Fruit fly (Drosophila melanogaster): ENCODE data around the gene CG14086.

Gene CG14086

DNA sequence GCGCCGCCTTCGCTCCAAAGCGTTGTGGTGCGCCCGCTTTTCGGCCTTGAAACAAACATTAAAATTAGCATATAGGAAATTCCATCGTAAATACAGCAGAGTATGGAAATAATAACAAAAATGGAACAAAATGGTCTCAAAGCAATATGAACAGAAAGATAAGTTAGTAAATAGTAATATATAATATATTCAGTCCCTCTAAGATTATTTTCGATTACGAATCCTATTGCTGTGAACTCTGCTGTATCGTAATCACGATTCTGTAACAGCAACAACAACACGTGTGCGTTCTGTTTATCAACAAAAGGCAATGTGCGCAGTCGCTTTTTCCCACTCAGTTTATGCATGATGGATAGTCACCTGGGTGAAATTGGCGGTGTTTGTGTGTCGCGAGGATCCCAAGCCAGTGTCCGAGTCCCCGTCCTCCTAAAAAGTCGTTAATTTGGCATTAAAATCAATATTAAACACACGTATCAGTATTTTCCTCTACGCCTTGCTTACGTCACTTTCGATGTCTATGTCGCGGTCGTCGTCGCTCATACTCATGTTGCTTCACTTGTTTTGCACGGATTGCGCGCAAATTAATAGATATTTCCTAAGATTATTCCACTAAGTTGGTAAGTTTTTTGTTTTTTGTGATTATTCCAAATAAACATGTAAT lies 12.0 kb upstream of the CG14086 start, which contains the start of the genes CG42374 and Mettl5 (continued):
- TF ChIP-seq Sox102F (GFP tag; optimal IDR thresholded peaks at IDR 0.05) (peak; percentile 48), CG14441 (GFP tag; IDR thresholded peaks at IDR 0.05) (peak; percentile 47; the same call in 1 of the 2 replicates), sob (GFP tag; IDR thresholded peaks at IDR 0.05) (peak; percentile 40; the same call in 1 of the 2 replicates), Spps (tag; optimal IDR thresholded peaks at IDR 0.05) (no peak), cato (GFP tag; optimal IDR thresholded peaks at IDR 0.05; ENCODE audit: borderline replicate concordance) (no peak), az2 (GFP tag; optimal IDR thresholded peaks at IDR 0.05) (peak; percentile 44), CG11696 (GFP tag; IDR thresholded peaks at IDR 0.05) (peak; percentile 98), Eip74EF (GFP tag; optimal IDR thresholded peaks at IDR 0.05) (no peak), chn (GFP tag; optimal IDR thresholded peaks at IDR 0.05) (peak; percentile 7), HLH3B (GFP tag; IDR thresholded peaks at IDR 0.05) (peak; percentile 54; the same call in 1 of the 2 replicates), NC2β (GFP tag; optimal IDR thresholded peaks at IDR 0.05) (no peak), CG9437 (GFP tag; optimal IDR thresholded peaks at IDR 0.05) (no peak), CrebB (tag; optimal IDR thresholded peaks at IDR 0.05) (peak; percentile 2), vvl (GFP tag; IDR thresholded peaks at IDR 0.05) (peak; percentile 75), Six4 (GFP tag; optimal IDR thresholded peaks at IDR 0.05) (no peak), Hmr (GFP tag; optimal IDR thresholded peaks at IDR 0.05) (peak; percentile 44), Ets97D (GFP tag; optimal IDR thresholded peaks at IDR 0.05) (no peak), bcd (GFP tag; optimal IDR thresholded peaks at IDR 0.05) (peak; percentile 21), pan (optimal IDR thresholded peaks at IDR 0.05) (no peak), pan (GFP tag; optimal IDR thresholded peaks at IDR 0.05 in 1 of 2, IDR thresholded peaks at IDR 0.05 in 1 of 2) (peak in 1 of 2 experiments; percentile 71), CG8388 (GFP tag; optimal IDR thresholded peaks at IDR 0.05) (peak; percentile 38), CG6854 (GFP tag; optimal IDR thresholded peaks at IDR 0.05) (no peak), CG14014 (GFP tag; IDR thresholded peaks at IDR 0.05) (0 out of 2 replicates have a peak, but pooled peaks have one; percentile 32), klu (GFP tag; IDR thresholded peaks at IDR 0.05) (no peak), Oli (tag; optimal IDR thresholded peaks at IDR 0.05) (peak; percentile 52), Ada2b (GFP tag; IDR thresholded peaks at IDR 0.05) (peak; percentile 22; the same call in 1 of the 2 replicates), Rfx (GFP tag; IDR thresholded peaks at IDR 0.05) (peak; percentile 65), D19A (tag; optimal IDR thresholded peaks at IDR 0.05) (peak; percentile 32), Max (GFP tag; optimal IDR thresholded peaks at IDR 0.05) (peak; percentile 84), CG7372 (GFP tag; IDR thresholded peaks at IDR 0.05) (peak; percentile 36; the same call in 1 of the 2 replicates), jumu (GFP tag; optimal IDR thresholded peaks at IDR 0.05) (no peak), CG2889 (GFP tag; IDR thresholded peaks at IDR 0.05) (peak; percentile 47; the same call in 1 of the 3 replicates), dysf (GFP tag; IDR thresholded peaks at IDR 0.05) (peak; percentile 70)

DNA sequence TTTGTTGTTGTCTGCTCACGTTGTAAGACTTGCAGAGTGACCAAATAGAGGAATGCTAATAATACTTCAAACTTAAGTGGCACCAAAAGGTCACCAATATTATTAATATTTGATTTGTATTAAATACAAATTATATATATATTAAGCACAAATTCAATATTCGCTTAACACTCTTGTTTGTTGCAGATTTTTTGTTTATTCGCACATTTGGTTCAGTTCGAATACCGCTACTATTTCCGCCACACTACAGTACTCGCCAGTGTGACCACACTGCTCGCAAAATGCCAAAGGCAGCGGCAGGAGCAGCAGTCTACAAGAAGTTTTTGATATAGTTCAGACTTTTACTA lies 11.5 kb upstream of the CG14086 start, which contains the start of gene Max:
TSS of gene Max (minus strand) at position 44 of the 347 bp plus-strand sequence.
- TF ChIP-seq Pdp1 (GFP tag; optimal IDR thresholded peaks at IDR 0.05) (peak in 1 of 2 experiments; percentile 8), Lpt (GFP tag; optimal IDR thresholded peaks at IDR 0.05) (no peak), CG5953 (GFP tag; IDR thresholded peaks at IDR 0.05) (no peak), CG3281 (GFP tag; optimal IDR thresholded peaks at IDR 0.05) (peak; percentile 68), CG8388 (GFP tag; optimal IDR thresholded peaks at IDR 0.05) (peak; percentile 58), z (GFP tag; IDR thresholded peaks at IDR 0.05) (no peak), CG9609 (GFP tag; optimal IDR thresholded peaks at IDR 0.05) (no peak), CG11560 (tag; IDR thresholded peaks at IDR 0.05) (0 out of 3 replicates have a peak, but pooled peaks have one; percentile 29), mam (GFP tag; optimal IDR thresholded peaks at IDR 0.05) (no peak), pnt (GFP tag; optimal IDR thresholded peaks at IDR 0.05) (peak; percentile 33), CG16863 (GFP tag; optimal IDR thresholded peaks at IDR 0.05) (no peak), ttk (GFP tag; IDR thresholded peaks at IDR 0.05) (0 out of 2 replicates have a peak, but pooled peaks have one; percentile 31), CG18476 (GFP tag; optimal IDR thresholded peaks at IDR 0.05) (no peak), nmo (GFP tag; optimal IDR thresholded peaks at IDR 0.05) (peak; percentile 82), gce (GFP tag; IDR thresholded peaks at IDR 0.05) (peak; percentile 68; the same call in 2 of the 3 replicates), her (GFP tag; optimal IDR thresholded peaks at IDR 0.05) (no peak), CG18011 (GFP tag; optimal IDR thresholded peaks at IDR 0.05) (peak; percentile 34), nom (GFP tag; optimal IDR thresholded peaks at IDR 0.05) (peak; percentile 32), CG30020 (tag; optimal IDR thresholded peaks at IDR 0.05) (peak; percentile 76), gro (GFP tag; optimal IDR thresholded peaks at IDR 0.05) (no peak)

Data from whole organism, embryonic.